Worm (Caenorhabditis elegans) whole organism, L4 larva: Measurements from ENCODE around the gene F08D12.15.

Experiments
- daf-8 ChIP-seq: fragments of 200-800 bp; sonication (Bioruptor generic); IDR thresholded peaks from 2 replicates; pipeline ENCODE4 v1.3.6; 2022; ENCODE audit warnings: missing genetic modification characterization, missing compliant biosample characterization
- dmd-6 ChIP-seq: fragments of 200-800 bp; sonication (Bioruptor generic); IDR thresholded peaks from 2 replicates; pipeline ENCODE4 v1.3.6; 2022; ENCODE audit warnings: missing genetic modification reagents, missing genetic modification characterization, missing compliant biosample characterization
- dve-1 ChIP-seq: sonication (generic microtip); optimal IDR thresholded peaks from 2 replicates; lab custom pipeline; 2017; ENCODE audit warnings: antibody characterized with exemption, mild to moderate bottlenecking, missing genetic modification characterization, missing compliant biosample characterization; ENCODE audit not compliant: insufficient read depth
- jun-1 ChIP-seq: fragments of 150-350 bp; optimal IDR thresholded peaks from 2 replicates; lab custom pipeline; 2014; ENCODE audit warnings: missing biosample characterization, missing genetic modification reagents, missing genetic modification characterization
- lin-13 ChIP-seq: fragments of 150-350 bp; optimal IDR thresholded peaks from 2 replicates; lab custom pipeline; 2014; ENCODE audit warnings: missing biosample characterization, missing genetic modification reagents, missing genetic modification characterization
- lsy-2 ChIP-seq, 2 experiments: fragments of 150-350 bp in 1 of 2; sonication (generic microtip) in 1 of 2; optimal IDR thresholded peaks; 2 replicates each; lab custom pipeline; 2014 to 2017; ENCODE audit warnings: missing biosample characterization in 2 of 2, missing genetic modification characterization in 2 of 2
- nhr-11 ChIP-seq: fragments of 150-350 bp; optimal IDR thresholded peaks from 2 replicates; lab custom pipeline; 2014; ENCODE audit warnings: missing biosample characterization, missing genetic modification characterization
- nhr-237 ChIP-seq: sonication (generic microtip); optimal IDR thresholded peaks from 2 replicates; lab custom pipeline; 2017; ENCODE audit warnings: missing biosample characterization, missing genetic modification characterization
- nhr-76 ChIP-seq: fragments of 150-350 bp; optimal IDR thresholded peaks from 2 replicates; lab custom pipeline; 2014; ENCODE audit warnings: missing biosample characterization, missing genetic modification characterization
- pqm-1 ChIP-seq: sonication (generic microtip); optimal IDR thresholded peaks from 2 replicates; lab custom pipeline; 2017; ENCODE audit warnings: missing biosample characterization, missing genetic modification characterization
- saeg-2 ChIP-seq: fragments of 200-800 bp; sonication (Bioruptor generic); IDR thresholded peaks from 2 replicates; pipeline ENCODE4 v1.3.6; 2022; ENCODE audit warnings: missing genetic modification reagents, missing genetic modification characterization, missing compliant biosample characterization
- unc-39 ChIP-seq: sonication (generic microtip); optimal IDR thresholded peaks from 2 replicates; lab custom pipeline; 2017; ENCODE audit warnings: missing biosample characterization, missing genetic modification characterization

- TF ChIP-seq saeg-2 (GFP tag; lab: Robert Waterston, UW) = no peak
- no peak for TF ChIP-seq dmd-6
- TF ChIP-seq lsy-2 (tag; optimal IDR thresholded peaks at IDR 0.05; lab: Kevin White, UChicago) = no peak
- no peak for TF ChIP-seq daf-8 (GFP tag; lab: Robert Waterston, UW)
- no peak for TF ChIP-seq nhr-237
- no peak for TF ChIP-seq pqm-1 (tag; lab: Kevin White, UChicago)
- TF ChIP-seq nhr-76 (tag; lab: Kevin White, UChicago) = no peak
- TF ChIP-seq dve-1 (tag; lab: Kevin White, UChicago) = no peak
- TF ChIP-seq unc-39 = no peak
- no peak for TF ChIP-seq jun-1 (tag; lab: Kevin White, UChicago)
- TF ChIP-seq nhr-11 (tag; lab: Kevin White, UChicago) = no peak
- TF ChIP-seq lin-13 (GFP tag; lab: Kevin White, UChicago) = no peak
Observed at ce11 chrII:2730647-2731046, 35.8 kb upstream of the F08D12.15 start.
